Fruit fly (Drosophila melanogaster) whole organism, embryonic: ENCODE measurements around the gene Zip88E.

Experiments
- Abd-B ChIP-seq: fragments of 200-800 bp; sonication (Bioruptor generic); optimal IDR thresholded peaks from 2 replicates; lab custom pipeline; 2018; ENCODE audit warnings: missing biosample characterization, mild to moderate bottlenecking, missing genetic modification characterization, moderate library complexity
- Awh ChIP-seq: fragments of 200-800 bp; sonication (Bioruptor generic); IDR thresholded peaks from 2 replicates; pipeline ENCODE4, ENCODE4 v1.3.6; 2022; ENCODE audit warnings: missing biosample characterization, missing genetic modification characterization
- CG10147 ChIP-seq: fragments of 200-800 bp; sonication (Bioruptor generic); optimal IDR thresholded peaks from 2 replicates; lab custom pipeline; 2019; ENCODE audit warnings: missing biosample characterization, mild to moderate bottlenecking, missing genetic modification characterization, moderate library complexity
- CG10543 ChIP-seq: fragments of 200-800 bp; sonication (Bioruptor generic); optimal IDR thresholded peaks from 3 replicates; lab custom pipeline; 2017; ENCODE audit warnings: missing biosample characterization, mild to moderate bottlenecking, missing genetic modification characterization, moderate library complexity
- CG10654 ChIP-seq: fragments of 200-800 bp; sonication (Bioruptor generic); optimal IDR thresholded peaks from 2 replicates; lab custom pipeline; 2016; ENCODE audit warnings: missing biosample characterization, missing genetic modification characterization
- CG10959 ChIP-seq: fragments of 200-800 bp; sonication (Bioruptor generic); IDR thresholded peaks from 2 replicates; pipeline ENCODE4 v1.3.6; 2022; ENCODE audit warnings: missing biosample characterization, missing genetic modification characterization
- CG11695 ChIP-seq: fragments of 200-800 bp; sonication (Bioruptor generic); IDR thresholded peaks from 3 replicates; pipeline ENCODE4 v1.3.6; 2022; ENCODE audit warnings: missing biosample characterization, missing genetic modification characterization
- CG12155 ChIP-seq: fragments of 200-800 bp; sonication (Bioruptor generic); optimal IDR thresholded peaks from 3 replicates; lab custom pipeline; 2016; ENCODE audit warnings: missing biosample characterization, missing genetic modification characterization
- CG13894 ChIP-seq: fragments of 200-800 bp; sonication (Bioruptor generic); optimal IDR thresholded peaks from 3 replicates; lab custom pipeline; 2018; ENCODE audit warnings: missing biosample characterization, mild to moderate bottlenecking, missing genetic modification characterization, moderate library complexity
- CG15601 ChIP-seq: fragments of 200-800 bp; sonication (Bioruptor generic); optimal IDR thresholded peaks from 3 replicates; lab custom pipeline; 2019; ENCODE audit warnings: missing biosample characterization, mild to moderate bottlenecking, missing genetic modification characterization, moderate library complexity
- CG16779 ChIP-seq: fragments of 200-800 bp; sonication (Bioruptor generic); IDR thresholded peaks from 2 replicates; pipeline ENCODE4 v1.3.6; 2022; ENCODE audit warnings: missing biosample characterization, missing genetic modification characterization
- CG17912 ChIP-seq: fragments of 200-800 bp; sonication (Bioruptor generic); optimal IDR thresholded peaks from 2 replicates; lab custom pipeline; 2018; ENCODE audit warnings: missing biosample characterization, mild to moderate bottlenecking, missing genetic modification characterization
- CG18764 ChIP-seq: fragments of 200-800 bp; sonication (Bioruptor generic); optimal IDR thresholded peaks from 3 replicates; lab custom pipeline; 2016; ENCODE audit warnings: missing biosample characterization, missing genetic modification characterization
- CG2116 ChIP-seq: fragments of 200-800 bp; sonication (Bioruptor generic); optimal IDR thresholded peaks from 3 replicates; lab custom pipeline; 2018; ENCODE audit warnings: missing biosample characterization, mild to moderate bottlenecking, missing genetic modification characterization
- CG2678 ChIP-seq: fragments of 200-800 bp; sonication (Bioruptor generic); optimal IDR thresholded peaks from 3 replicates; lab custom pipeline; 2019; ENCODE audit warnings: missing biosample characterization, mild to moderate bottlenecking, missing genetic modification characterization, moderate library complexity
- CG30403 ChIP-seq: fragments of 200-800 bp; sonication (Bioruptor generic); optimal IDR thresholded peaks from 3 replicates; lab custom pipeline; 2016; ENCODE audit warnings: missing biosample characterization, missing genetic modification characterization
- CG4404 ChIP-seq: fragments of 200-800 bp; sonication (Bioruptor generic); IDR thresholded peaks from 2 replicates; pipeline ENCODE4 v1.3.6; 2022; ENCODE audit warnings: missing biosample characterization, missing genetic modification characterization
- CG4707 ChIP-seq: fragments of 200-800 bp; sonication (Bioruptor generic); optimal IDR thresholded peaks from 2 replicates; lab custom pipeline; 2018; ENCODE audit warnings: missing biosample characterization, mild to moderate bottlenecking, missing genetic modification characterization, moderate library complexity
- CG4730 ChIP-seq: fragments of 200-800 bp; sonication (Bioruptor generic); IDR thresholded peaks from 2 replicates; pipeline ENCODE4 v1.3.6; 2022; ENCODE audit warnings: missing biosample characterization, missing genetic modification characterization
- CG6254 ChIP-seq: fragments of 200-800 bp; sonication (Bioruptor generic); optimal IDR thresholded peaks from 3 replicates; lab custom pipeline; 2017; ENCODE audit warnings: mild to moderate bottlenecking, missing biosample characterization, missing genetic modification reagents, missing genetic modification characterization
- CG7357 ChIP-seq: fragments of 200-800 bp; sonication (Bioruptor generic); IDR thresholded peaks from 3 replicates; pipeline ENCODE4 v1.3.6; 2022; ENCODE audit warnings: missing biosample characterization, missing genetic modification characterization
- CG7928 ChIP-seq: fragments of 200-800 bp; sonication (Bioruptor generic); optimal IDR thresholded peaks from 2 replicates; lab custom pipeline; 2017; ENCODE audit warnings: missing biosample characterization, mild to moderate bottlenecking, missing genetic modification characterization
- CG8359 ChIP-seq: fragments of 200-800 bp; sonication (Bioruptor generic); optimal IDR thresholded peaks from 2 replicates; lab custom pipeline; 2017; ENCODE audit warnings: missing biosample characterization, mild to moderate bottlenecking, missing genetic modification characterization, borderline replicate concordance
- CG9817 ChIP-seq: fragments of 200-800 bp; sonication (Bioruptor generic); optimal IDR thresholded peaks from 2 replicates; lab custom pipeline; 2018; ENCODE audit warnings: missing biosample characterization, mild to moderate bottlenecking, missing genetic modification characterization, moderate library complexity
- Camta ChIP-seq: fragments of 200-800 bp; sonication (Bioruptor generic); optimal IDR thresholded peaks from 2 replicates; lab custom pipeline; 2016; ENCODE audit warnings: missing biosample characterization, missing genetic modification characterization
- D19A ChIP-seq: fragments of 200-800 bp; optimal IDR thresholded peaks from 3 replicates; lab custom pipeline; 2019; ENCODE audit warnings: missing biosample characterization, mild to moderate bottlenecking, missing genetic modification characterization, moderate library complexity
- Dref ChIP-seq: fragments of 200-800 bp; sonication (Bioruptor generic); IDR thresholded peaks from 2 replicates; pipeline ENCODE4 v1.3.6; 2022; ENCODE audit warnings: missing biosample characterization, missing genetic modification characterization
- Fer2 ChIP-seq: fragments of 200-800 bp; sonication (Bioruptor generic); optimal IDR thresholded peaks from 2 replicates; lab custom pipeline; 2018; ENCODE audit warnings: missing biosample characterization, mild to moderate bottlenecking, missing genetic modification characterization, moderate library complexity
- Hr51 ChIP-seq, 2 experiments: fragments of 200-800 bp; sonication (Bioruptor generic); optimal IDR thresholded peaks; 2 replicates in 1 of 2; 3 replicates in 1 of 2; lab custom pipeline; 2016 to 2018; ENCODE audit warnings: missing biosample characterization in 2 of 2, missing genetic modification characterization in 2 of 2, mild to moderate bottlenecking in 1 of 2, moderate library complexity in 1 of 2
- Oli ChIP-seq: fragments of 200-800 bp; sonication (Bioruptor generic); optimal IDR thresholded peaks from 2 replicates; lab custom pipeline; 2018; ENCODE audit warnings: missing biosample characterization, mild to moderate bottlenecking, missing genetic modification characterization, moderate library complexity
- Rx ChIP-seq: fragments of 200-800 bp; sonication (Bioruptor generic); IDR thresholded peaks from 2 replicates; pipeline ENCODE4 v1.3.6; 2022; ENCODE audit warnings: missing biosample characterization, missing genetic modification characterization
- Sox100B ChIP-seq: fragments of 200-800 bp; sonication (Bioruptor generic); optimal IDR thresholded peaks from 3 replicates; lab custom pipeline; 2018; ENCODE audit warnings: missing biosample characterization, mild to moderate bottlenecking, missing genetic modification characterization
- Usf ChIP-seq: fragments of 200-800 bp; sonication (Bioruptor generic); optimal IDR thresholded peaks from 2 replicates; lab custom pipeline; 2017; ENCODE audit warnings: missing genotype, missing biosample characterization, missing genetic modification characterization
- ash1 ChIP-seq: fragments of 200-800 bp; sonication (Bioruptor generic); optimal IDR thresholded peaks from 2 replicates; lab custom pipeline; 2018; ENCODE audit warnings: missing biosample characterization, mild to moderate bottlenecking, missing genetic modification characterization
- ato ChIP-seq: fragments of 200-800 bp; sonication (Bioruptor generic); IDR thresholded peaks from 2 replicates; pipeline ENCODE4 v1.3.6; 2022; ENCODE audit warnings: missing biosample characterization, missing genetic modification characterization; ENCODE audit not compliant: partially characterized antibody
- az2 ChIP-seq: fragments of 200-800 bp; sonication (Bioruptor generic); optimal IDR thresholded peaks from 3 replicates; lab custom pipeline; 2016; ENCODE audit warnings: missing biosample characterization, missing genetic modification characterization
- bigmax ChIP-seq: fragments of 200-800 bp; sonication (Bioruptor generic); optimal IDR thresholded peaks from 2 replicates; lab custom pipeline; 2018; ENCODE audit warnings: missing biosample characterization, mild to moderate bottlenecking, missing genetic modification characterization
- br ChIP-seq: fragments of >200 bp; optimal IDR thresholded peaks from 2 replicates; lab custom pipeline; 2017
- croc ChIP-seq: fragments of 200-800 bp; sonication (Bioruptor generic); conservative IDR thresholded peaks from 3 replicates; pipeline ENCODE4 v1.3.6; 2022; ENCODE audit warnings: missing biosample characterization, missing genetic modification characterization
- dm ChIP-seq: fragments of 200-800 bp; sonication (Bioruptor generic); optimal IDR thresholded peaks from 3 replicates; lab custom pipeline; 2016; ENCODE audit warnings: missing biosample characterization, missing genetic modification characterization
- eyg ChIP-seq: fragments of 200-800 bp; sonication (Bioruptor generic); optimal IDR thresholded peaks from 3 replicates; lab custom pipeline; 2016; ENCODE audit warnings: missing biosample characterization, missing genetic modification characterization
- fd96Cb ChIP-seq: fragments of 200-800 bp; sonication (Bioruptor generic); optimal IDR thresholded peaks from 2 replicates; lab custom pipeline; 2018; ENCODE audit warnings: missing biosample characterization, mild to moderate bottlenecking, missing genetic modification characterization, moderate library complexity
- gcm ChIP-seq: fragments of 200-800 bp; sonication (Bioruptor generic); optimal IDR thresholded peaks from 2 replicates; lab custom pipeline; 2019; ENCODE audit warnings: missing biosample characterization, mild to moderate bottlenecking, missing genetic modification characterization, moderate library complexity
- hbn ChIP-seq: fragments of 200-800 bp; sonication (Bioruptor generic); IDR thresholded peaks from 2 replicates; pipeline ENCODE4 v1.3.6; 2022; ENCODE audit warnings: missing biosample characterization, missing genetic modification characterization; ENCODE audit not compliant: partially characterized antibody
- lab ChIP-seq: fragments of 200-800 bp; sonication (Bioruptor generic); optimal IDR thresholded peaks from 3 replicates; lab custom pipeline; 2017; ENCODE audit warnings: missing biosample characterization, missing genetic modification characterization, mild to moderate bottlenecking, moderate library complexity, missing genetic modification reagents
- luna ChIP-seq: fragments of 200-800 bp; sonication (Bioruptor generic); optimal IDR thresholded peaks from 2 replicates; lab custom pipeline; 2016; ENCODE audit warnings: missing biosample characterization, missing genetic modification characterization
- maf-S ChIP-seq: fragments of 200-800 bp; sonication (Bioruptor generic); optimal IDR thresholded peaks from 2 replicates; lab custom pipeline; 2016; ENCODE audit warnings: missing biosample characterization, missing genetic modification characterization
- oc ChIP-seq: fragments of 200-800 bp; sonication (Bioruptor generic); optimal IDR thresholded peaks from 2 replicates; lab custom pipeline; 2018; ENCODE audit warnings: missing biosample characterization, mild to moderate bottlenecking, missing genetic modification characterization, moderate library complexity
- pros ChIP-seq: fragments of 200-800 bp; sonication (Bioruptor generic); optimal IDR thresholded peaks from 3 replicates; lab custom pipeline; 2019; ENCODE audit warnings: missing biosample characterization, mild to moderate bottlenecking, missing genetic modification characterization, moderate library complexity
- tap ChIP-seq: fragments of 200-800 bp; optimal IDR thresholded peaks from 3 replicates; lab custom pipeline; 2019; ENCODE audit warnings: missing biosample characterization, mild to moderate bottlenecking, missing genetic modification characterization, moderate library complexity
- toy ChIP-seq: fragments of 200-800 bp; sonication (Bioruptor generic); IDR thresholded peaks from 2 replicates; pipeline ENCODE4 v1.3.6; 2022; ENCODE audit warnings: missing biosample characterization, missing genetic modification characterization

Gene Zip88E

DNA sequence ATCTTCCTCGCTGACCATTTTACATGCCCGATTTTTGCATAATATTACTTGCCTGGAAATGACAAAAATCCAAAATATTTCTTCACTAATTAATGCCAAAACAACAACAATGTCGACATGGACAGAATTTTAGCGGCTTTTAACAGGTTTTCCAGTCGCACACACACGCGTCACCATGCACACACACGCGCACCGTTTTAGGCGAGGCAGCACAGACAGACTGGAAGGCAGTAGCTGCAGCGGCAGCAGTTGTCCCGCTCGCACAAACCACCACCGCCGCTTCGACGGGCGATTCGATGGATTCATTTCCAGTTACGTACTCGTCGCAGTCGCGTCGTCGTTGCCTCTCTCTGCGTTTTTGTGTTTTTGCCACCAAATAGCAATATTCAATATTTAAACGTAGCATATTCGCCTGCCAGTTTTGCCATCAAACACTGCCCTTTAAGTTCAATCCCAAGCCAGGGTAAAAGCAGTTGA is 22.2 kb downstream of the Zip88E start, which contains the start of gene CG45218 (continued):
- no peak for TF ChIP-seq CG9817
- no peak for TF ChIP-seq CG10147
- TF ChIP-seq Usf (GFP tag; lab: Kevin White, UChicago) = no peak
- no peak for TF ChIP-seq pros (GFP tag; lab: Kevin White, UChicago)
- TF ChIP-seq eyg (GFP tag; lab: Kevin White, UChicago) = no peak
- TF ChIP-seq CG4707 (GFP tag; lab: Kevin White, UChicago) = no peak
- no peak for TF ChIP-seq CG30403
- no peak for TF ChIP-seq Awh (GFP tag; lab: Robert Waterston, UW)
- no peak for TF ChIP-seq Dref
- TF ChIP-seq CG4404 (GFP tag; lab: Robert Waterston, UW) = no peak
- TF ChIP-seq Camta = no peak
- TF ChIP-seq CG2116 = no peak
- no peak for TF ChIP-seq CG10654 (GFP tag; lab: Kevin White, UChicago)
- no peak for TF ChIP-seq Hr51 (GFP tag; optimal IDR thresholded peaks at IDR 0.05; lab: Kevin White, UChicago)
- TF ChIP-seq gcm (GFP tag; lab: Kevin White, UChicago) = no peak
- TF ChIP-seq CG16779 (GFP tag; lab: Robert Waterston, UW) = no peak
- TF ChIP-seq Rx = no peak
- TF ChIP-seq Sox100B = no peak
- TF ChIP-seq lab (GFP tag; lab: Kevin White, UChicago) = peak; percentile 39
- TF ChIP-seq luna (GFP tag; lab: Kevin White, UChicago) = no peak
- no peak for TF ChIP-seq CG18764 (GFP tag; lab: Kevin White, UChicago)
- TF ChIP-seq az2 (GFP tag; lab: Kevin White, UChicago) = no peak
- no peak for TF ChIP-seq Oli
- TF ChIP-seq ash1 (GFP tag; lab: Kevin White, UChicago) = no peak
- no peak for TF ChIP-seq CG15601 (tag; lab: Kevin White, UChicago)
- peak; percentile 39 for TF ChIP-seq CG10543 (GFP tag; lab: Kevin White, UChicago)
- TF ChIP-seq CG8359 (GFP tag; lab: Kevin White, UChicago) = no peak
- TF ChIP-seq CG7357 (GFP tag; lab: Robert Waterston, UW) = no peak
- no peak for TF ChIP-seq br (lab: Kevin White, UChicago)
- TF ChIP-seq CG4730 (GFP tag; lab: Robert Waterston, UW) = no peak
- TF ChIP-seq dm (GFP tag; lab: Kevin White, UChicago) = no peak
- TF ChIP-seq tap (tag; lab: Kevin White, UChicago) = no peak
- no peak for TF ChIP-seq CG2678 (tag; lab: Kevin White, UChicago)
- no peak for TF ChIP-seq D19A (tag; lab: Kevin White, UChicago)
- no peak for TF ChIP-seq CG17912
- no peak for TF ChIP-seq CG11695 (GFP tag; lab: Robert Waterston, UW)
- no peak for TF ChIP-seq maf-S (GFP tag; lab: Kevin White, UChicago)
- no peak for TF ChIP-seq bigmax
- TF ChIP-seq toy (GFP tag; lab: Robert Waterston, UW) = no peak
- peak; percentile 14 for TF ChIP-seq CG6254 (GFP tag; lab: Kevin White, UChicago)
- TF ChIP-seq CG12155 (GFP tag; lab: Kevin White, UChicago) = peak; percentile 71
- no peak for TF ChIP-seq CG10959
- TF ChIP-seq CG13894 (tag; lab: Kevin White, UChicago) = peak; percentile 32
- no peak for TF ChIP-seq fd96Cb (tag; lab: Kevin White, UChicago)
- TF ChIP-seq croc (GFP tag; lab: Robert Waterston, UW) = no peak
- no peak for TF ChIP-seq Abd-B
- TF ChIP-seq CG7928 (GFP tag; lab: Kevin White, UChicago) = no peak
- no peak for TF ChIP-seq hbn
- no peak for TF ChIP-seq ato (GFP tag; lab: Robert Waterston, UW)
- no peak for TF ChIP-seq Fer2
- TF ChIP-seq oc (tag; lab: Kevin White, UChicago) = peak; percentile 40
